Worm (Caenorhabditis elegans): ENCODE measurements around the gene scl-9.

ce11 chrIV:13079119-13079518, 32.2 kb downstream of the scl-9 start, which contains the start of gene C39E9.8:
- TF ChIP-seq tbx-2 (tag; optimal IDR thresholded peaks at IDR 0.05) (no peak), che-1 (tag; optimal IDR thresholded peaks at IDR 0.05) (no peak), eyg-1 (tag; optimal IDR thresholded peaks at IDR 0.05) (no peak), pqm-1 (tag; optimal IDR thresholded peaks at IDR 0.05) (no peak), ceh-18 (tag; optimal IDR thresholded peaks at IDR 0.05) (no peak), ceh-22 (tag; optimal IDR thresholded peaks at IDR 0.05) (no peak), hlh-6 (tag; optimal IDR thresholded peaks at IDR 0.05) (no peak), ama-1 (optimal IDR thresholded peaks at IDR 0.05) (no peak), rnt-1 (tag; optimal IDR thresholded peaks at IDR 0.05) (no peak), pha-4 (tag; optimal IDR thresholded peaks at IDR 0.05) (no peak), pha-2 (tag; optimal IDR thresholded peaks at IDR 0.05) (no peak)
